Worm (Caenorhabditis elegans) whole organism, L3 larva: ENCODE measurements around the gene arrd-28.

Experiments
- ZK546.5 ChIP-seq: sonication (generic microtip); optimal IDR thresholded peaks from 2 replicates; lab custom pipeline; 2017; ENCODE audit warnings: missing biosample characterization, missing genetic modification characterization
- ama-1 ChIP-seq: fragments of 150-350 bp; optimal IDR thresholded peaks from 2 replicates; lab custom pipeline; 2018
- ceh-9 ChIP-seq: sonication (generic microtip); optimal IDR thresholded peaks from 2 replicates; lab custom pipeline; 2018; ENCODE audit warnings: missing biosample characterization, missing genetic modification characterization
- fos-1 ChIP-seq: fragments of 150-350 bp; optimal IDR thresholded peaks from 2 replicates; lab custom pipeline; 2014; ENCODE audit warnings: missing biosample characterization, missing genetic modification characterization
- jun-1 ChIP-seq: fragments of 150-350 bp; optimal IDR thresholded peaks from 2 replicates; lab custom pipeline; 2014; ENCODE audit warnings: missing biosample characterization, missing genetic modification reagents, missing genetic modification characterization
- lin-15B ChIP-seq: fragments of 150-350 bp; optimal IDR thresholded peaks from 2 replicates; lab custom pipeline; 2014; ENCODE audit warnings: missing biosample characterization, missing genetic modification characterization
- mml-1 ChIP-seq: fragments of 150-350 bp; sonication (generic microtip); optimal IDR thresholded peaks from 3 replicates; lab custom pipeline; 2014; ENCODE audit warnings: missing biosample characterization, missing genetic modification characterization
- nhr-11 ChIP-seq: fragments of 150-350 bp; optimal IDR thresholded peaks from 2 replicates; lab custom pipeline; 2014; ENCODE audit warnings: missing biosample characterization, missing genetic modification characterization
- nhr-12 ChIP-seq: fragments of 150-350 bp; optimal IDR thresholded peaks from 2 replicates; lab custom pipeline; 2014; ENCODE audit warnings: missing biosample characterization, missing genetic modification characterization
- pqm-1 ChIP-seq: fragments of 150-350 bp; optimal IDR thresholded peaks from 2 replicates; lab custom pipeline; 2017; ENCODE audit warnings: missing biosample characterization, missing genetic modification characterization, inconsistent platforms
- sea-2 ChIP-seq: fragments of 150-350 bp; sonication (generic microtip); optimal IDR thresholded peaks from 4 replicates; lab custom pipeline; 2014; ENCODE audit warnings: missing biosample characterization, missing genetic modification reagents, missing genetic modification characterization
- unc-62 ChIP-seq: fragments of 150-350 bp; sonication (generic microtip); optimal IDR thresholded peaks from 4 replicates; lab custom pipeline; 2014; ENCODE audit warnings: missing biosample characterization, missing genetic modification reagents, missing genetic modification characterization

- TF ChIP-seq sea-2 (GFP tag; lab: Kevin White, UChicago) (no peak), pqm-1 (tag; lab: Kevin White, UChicago) (no peak), nhr-11 (tag; lab: Kevin White, UChicago) (no peak), jun-1 (tag; lab: Kevin White, UChicago) (no peak), ZK546.5 (tag; lab: Kevin White, UChicago) (no peak), ama-1 (lab: Kevin White, UChicago) (no peak), unc-62 (no peak), nhr-12 (tag; lab: Kevin White, UChicago) (no peak), fos-1 (no peak), ceh-9 (tag; lab: Kevin White, UChicago) (no peak), lin-15B (tag; lab: Kevin White, UChicago) (no peak), mml-1 (tag; lab: Kevin White, UChicago) (no peak)
These were observed 1.2 kb upstream of the arrd-28 start for ce11 chrX:10182613-10183012.
